Worm (Caenorhabditis elegans): ENCODE results near the gene F54H12.7.

ce11 chrIII:7946968-7947491 lies 22.1 kb upstream of the F54H12.7 start, which contains the start of gene gsto-1:
- no peak for TF ChIP-seq dmd-9 (GFP tag; IDR thresholded peaks at IDR 0.05)
- peak; percentile 21 for TF ChIP-seq pqm-1 (tag; optimal IDR thresholded peaks at IDR 0.05)
- no peak for TF ChIP-seq set-16 (GFP tag; IDR thresholded peaks at IDR 0.05)
- no peak for TF ChIP-seq nhr-237 (tag; optimal IDR thresholded peaks at IDR 0.05)
- TF ChIP-seq nhr-76 (tag; optimal IDR thresholded peaks at IDR 0.05) = no peak
- TF ChIP-seq nhr-11 (tag; optimal IDR thresholded peaks at IDR 0.05) = no peak
- no peak for TF ChIP-seq lsy-2 (tag; optimal IDR thresholded peaks at IDR 0.05)
- TF ChIP-seq ceh-28 (tag; optimal IDR thresholded peaks at IDR 0.05) = no peak
- TF ChIP-seq vab-7 (GFP tag; IDR thresholded peaks at IDR 0.05) = no peak
- TF ChIP-seq snpc-4 (tag; optimal IDR thresholded peaks at IDR 0.05) = no peak
- TF ChIP-seq lin-13 (GFP tag; optimal IDR thresholded peaks at IDR 0.05) = no peak
- no peak for TF ChIP-seq lin-39 (tag; optimal IDR thresholded peaks at IDR 0.05)
- no peak for TF ChIP-seq unc-62 (GFP tag; optimal IDR thresholded peaks at IDR 0.05 in 1 of 2)
- TF ChIP-seq unc-62 (tag; optimal IDR thresholded peaks at IDR 0.05) = no peak

Measured in whole organism, L4 larva.